Fruit fly (Drosophila melanogaster) whole organism, embryonic: ENCODE results near the gene fru.
A peak's percentile ranks its signal among the peaks of the same experiment; 100 is the strongest.

Experiments used
- Atf6 ChIP-seq: fragments of 200-800 bp; sonication (Bioruptor generic); IDR thresholded peaks from 2 replicates; pipeline ENCODE4 v1.3.6; 2022; ENCODE audit warnings: missing biosample characterization, missing genetic modification characterization
- CG10274 ChIP-seq: fragments of 200-800 bp; sonication (Bioruptor generic); optimal IDR thresholded peaks from 3 replicates; lab custom pipeline; 2017; ENCODE audit warnings: missing biosample characterization, mild to moderate bottlenecking, missing genetic modification characterization
- CG10321 ChIP-seq: fragments of 200-800 bp; sonication (Bioruptor generic); IDR thresholded peaks from 2 replicates; pipeline ENCODE4 v1.3.6; 2022; ENCODE audit warnings: missing biosample characterization, missing genetic modification characterization
- CG10431 ChIP-seq: fragments of 200-800 bp; sonication (Bioruptor generic); optimal IDR thresholded peaks from 3 replicates; lab custom pipeline; 2018; ENCODE audit warnings: missing biosample characterization, mild to moderate bottlenecking, missing genetic modification characterization
- CG10565 ChIP-seq: fragments of 200-800 bp; sonication (Bioruptor generic); optimal IDR thresholded peaks from 3 replicates; lab custom pipeline; 2016; ENCODE audit warnings: missing biosample characterization, mild to moderate bottlenecking, missing genetic modification characterization
- CG12155 ChIP-seq: fragments of 200-800 bp; sonication (Bioruptor generic); optimal IDR thresholded peaks from 3 replicates; lab custom pipeline; 2016; ENCODE audit warnings: missing biosample characterization, missing genetic modification characterization
- CG12236 ChIP-seq: fragments of 200-800 bp; sonication (Bioruptor generic); optimal IDR thresholded peaks from 2 replicates; lab custom pipeline; 2016; ENCODE audit warnings: missing biosample characterization, missing genetic modification characterization
- CG12299 ChIP-seq: fragments of 200-800 bp; sonication (Bioruptor generic); optimal IDR thresholded peaks from 2 replicates; lab custom pipeline; 2018; ENCODE audit warnings: missing biosample characterization, mild to moderate bottlenecking, missing genetic modification characterization
- CG12659 ChIP-seq: fragments of 200-800 bp; sonication (Bioruptor generic); optimal IDR thresholded peaks from 3 replicates; lab custom pipeline; 2017; ENCODE audit warnings: mild to moderate bottlenecking, missing biosample characterization, missing genetic modification reagents, missing genetic modification characterization
- CG13123 ChIP-seq: fragments of 200-800 bp; sonication (Bioruptor generic); optimal IDR thresholded peaks from 2 replicates; lab custom pipeline; 2016; ENCODE audit warnings: missing biosample characterization, missing genetic modification characterization
- CG14050 ChIP-seq: fragments of 200-800 bp; sonication (Bioruptor generic); IDR thresholded peaks from 3 replicates; pipeline ENCODE4 v1.3.6; 2022; ENCODE audit warnings: missing biosample characterization, missing genetic modification characterization
- CG14860 ChIP-seq: fragments of 200-800 bp; sonication (Bioruptor generic); IDR thresholded peaks from 3 replicates; pipeline ENCODE4 v1.3.6; 2022; ENCODE audit warnings: missing biosample characterization, missing genetic modification characterization; ENCODE audit not compliant: partially characterized antibody
- CG15011 ChIP-seq: fragments of 200-800 bp; sonication (Bioruptor generic); optimal IDR thresholded peaks from 3 replicates; lab custom pipeline; 2018; ENCODE audit warnings: missing biosample characterization, mild to moderate bottlenecking, missing genetic modification characterization
- CG15073 ChIP-seq: fragments of 200-800 bp; sonication (Bioruptor generic); optimal IDR thresholded peaks from 2 replicates; lab custom pipeline; 2016; ENCODE audit warnings: missing biosample characterization, missing genetic modification characterization
- CG16779 ChIP-seq: fragments of 200-800 bp; sonication (Bioruptor generic); IDR thresholded peaks from 2 replicates; pipeline ENCODE4 v1.3.6; 2022; ENCODE audit warnings: missing biosample characterization, missing genetic modification characterization
- CG2202 ChIP-seq: fragments of 200-800 bp; sonication (Bioruptor generic); optimal IDR thresholded peaks from 2 replicates; lab custom pipeline; 2018; ENCODE audit warnings: missing biosample characterization, mild to moderate bottlenecking, missing genetic modification characterization
- CG2889 ChIP-seq: fragments of 200-800 bp; sonication (Bioruptor generic); IDR thresholded peaks from 3 replicates; pipeline ENCODE4 v1.3.6; 2022; ENCODE audit warnings: missing biosample characterization, missing genetic modification characterization
- CG31388 ChIP-seq: fragments of 200-800 bp; sonication (Bioruptor generic); optimal IDR thresholded peaks from 2 replicates; lab custom pipeline; 2016; ENCODE audit warnings: missing biosample characterization, missing genetic modification characterization
- CG34422 ChIP-seq: fragments of 200-800 bp; sonication (Bioruptor generic); IDR thresholded peaks from 3 replicates; pipeline ENCODE4 v1.3.6; 2022; ENCODE audit warnings: missing biosample characterization, missing genetic modification characterization
- CG3847 ChIP-seq: fragments of 200-800 bp; sonication (Bioruptor generic); IDR thresholded peaks from 2 replicates; pipeline ENCODE4 v1.3.6; 2022; ENCODE audit warnings: missing biosample characterization, missing genetic modification characterization
- CG5180 ChIP-seq: fragments of 200-800 bp; sonication (Bioruptor generic); optimal IDR thresholded peaks from 3 replicates; lab custom pipeline; 2017; ENCODE audit warnings: missing biosample characterization, missing genetic modification characterization, mild to moderate bottlenecking, moderate library complexity, missing genetic modification reagents
- CG6854 ChIP-seq: fragments of 200-800 bp; sonication (Bioruptor generic); optimal IDR thresholded peaks from 3 replicates; lab custom pipeline; 2017; ENCODE audit warnings: missing biosample characterization, mild to moderate bottlenecking, missing genetic modification characterization
- CG9437 ChIP-seq: fragments of 200-800 bp; sonication (Bioruptor generic); optimal IDR thresholded peaks from 2 replicates; lab custom pipeline; 2018; ENCODE audit warnings: missing biosample characterization, mild to moderate bottlenecking, missing genetic modification characterization
- D ChIP-seq, 2 experiments: fragments of 200-800 bp in 1 of 2; fragments of >200 bp in 1 of 2; sonication (Bioruptor generic) in 1 of 2; optimal IDR thresholded peaks; 2 replicates in 1 of 2; 3 replicates in 1 of 2; lab custom pipeline; 2017; ENCODE audit warnings: mild to moderate bottlenecking in 1 of 2, missing biosample characterization in 1 of 2, missing genetic modification characterization in 1 of 2, missing genetic modification reagents in 1 of 2
- Dref ChIP-seq: fragments of 200-800 bp; sonication (Bioruptor generic); IDR thresholded peaks from 2 replicates; pipeline ENCODE4 v1.3.6; 2022; ENCODE audit warnings: missing biosample characterization, missing genetic modification characterization
- E2f1 ChIP-seq: fragments of 200-800 bp; sonication (Bioruptor generic); IDR thresholded peaks from 2 replicates; pipeline ENCODE4 v1.3.6; 2022; ENCODE audit warnings: missing biosample characterization, missing genetic modification characterization
- Ets65A ChIP-seq: fragments of 200-800 bp; sonication (Bioruptor generic); peaks from one replicate; lab custom pipeline; 2016; ENCODE audit warnings: missing biosample characterization, missing genetic modification characterization
- HLH3B ChIP-seq: fragments of 200-800 bp; sonication (Bioruptor generic); IDR thresholded peaks from 2 replicates; pipeline ENCODE4 v1.3.6; 2022; ENCODE audit warnings: missing biosample characterization, missing genetic modification characterization
- HmgZ ChIP-seq: fragments of 200-800 bp; sonication (Bioruptor generic); optimal IDR thresholded peaks from 2 replicates; lab custom pipeline; 2018; ENCODE audit warnings: missing biosample characterization, mild to moderate bottlenecking, missing genetic modification characterization
- Kr ChIP-seq: fragments of 200-800 bp; sonication (Bioruptor generic); optimal IDR thresholded peaks from 2 replicates; lab custom pipeline; 2017; ENCODE audit warnings: missing biosample characterization, mild to moderate bottlenecking, missing genetic modification characterization
- Mrtf ChIP-seq: fragments of 200-800 bp; sonication (Bioruptor generic); IDR thresholded peaks from 3 replicates; pipeline ENCODE4 v1.3.6; 2022; ENCODE audit warnings: missing biosample characterization, missing genetic modification characterization
- NC2β ChIP-seq: fragments of 200-800 bp; sonication (Bioruptor generic); optimal IDR thresholded peaks from 2 replicates; lab custom pipeline; 2016; ENCODE audit warnings: missing biosample characterization, missing genetic modification characterization
- Scr ChIP-seq: fragments of 200-800 bp; sonication (Bioruptor generic); IDR thresholded peaks from 2 replicates; pipeline ENCODE4 v1.3.6; 2022; ENCODE audit warnings: missing biosample characterization, missing genetic modification characterization; ENCODE audit not compliant: partially characterized antibody
- br ChIP-seq: fragments of >200 bp; optimal IDR thresholded peaks from 2 replicates; lab custom pipeline; 2017
- cas ChIP-seq: fragments of 200-800 bp; sonication (Bioruptor generic); IDR thresholded peaks from 2 replicates; pipeline ENCODE4 v1.3.6; 2022; ENCODE audit warnings: missing biosample characterization, missing genetic modification characterization
- chinmo ChIP-seq: fragments of 200-800 bp; sonication (Bioruptor generic); IDR thresholded peaks from 4 replicates; pipeline ENCODE4 v1.3.6; 2022; ENCODE audit warnings: missing biosample characterization, missing genetic modification characterization; ENCODE audit not compliant: partially characterized antibody
- chm ChIP-seq: fragments of 200-800 bp; sonication (Bioruptor generic); IDR thresholded peaks from 2 replicates; pipeline ENCODE4 v1.3.6; 2022; ENCODE audit warnings: missing biosample characterization, missing genetic modification characterization
- dati ChIP-seq: fragments of 200-800 bp; sonication (Bioruptor generic); IDR thresholded peaks from 2 replicates; pipeline ENCODE4 v1.3.6; 2022; ENCODE audit warnings: missing biosample characterization, missing genetic modification characterization
- fd64A ChIP-seq: fragments of 200-800 bp; sonication (Bioruptor generic); optimal IDR thresholded peaks from 3 replicates; lab custom pipeline; 2018; ENCODE audit warnings: missing biosample characterization, mild to moderate bottlenecking, missing genetic modification characterization
- fru ChIP-seq: fragments of >200 bp; optimal IDR thresholded peaks from 2 replicates; lab custom pipeline; 2017
- gfzf ChIP-seq: fragments of 200-800 bp; sonication (Bioruptor generic); optimal IDR thresholded peaks from 2 replicates; lab custom pipeline; 2016; ENCODE audit warnings: missing biosample characterization, mild to moderate bottlenecking, missing genetic modification characterization, moderate library complexity
- kay ChIP-seq: fragments of 200-800 bp; sonication (Bioruptor generic); optimal IDR thresholded peaks from 2 replicates; lab custom pipeline; 2016; ENCODE audit warnings: missing biosample characterization, missing genetic modification characterization
- lilli ChIP-seq: fragments of 200-800 bp; sonication (Bioruptor generic); optimal IDR thresholded peaks from 3 replicates; lab custom pipeline; 2016; ENCODE audit warnings: missing biosample characterization, missing genetic modification characterization
- nom ChIP-seq: fragments of 200-800 bp; sonication (Bioruptor generic); optimal IDR thresholded peaks from 2 replicates; lab custom pipeline; 2017; ENCODE audit warnings: missing biosample characterization, missing genetic modification characterization, mild to moderate bottlenecking, moderate library complexity, missing genetic modification reagents
- phol ChIP-seq: fragments of 200-800 bp; sonication (Bioruptor generic); optimal IDR thresholded peaks from 3 replicates; lab custom pipeline; 2018; ENCODE audit warnings: missing biosample characterization, mild to moderate bottlenecking, missing genetic modification characterization, moderate library complexity
- sna ChIP-seq: fragments of 200-800 bp; sonication (Bioruptor generic); IDR thresholded peaks from 2 replicates; pipeline ENCODE4 v1.3.6; 2022; ENCODE audit warnings: missing biosample characterization, missing genetic modification characterization; ENCODE audit not compliant: partially characterized antibody
- sob ChIP-seq: fragments of 200-800 bp; sonication (Bioruptor generic); IDR thresholded peaks from 2 replicates; pipeline ENCODE4 v1.3.6; 2022; ENCODE audit warnings: missing biosample characterization, missing genetic modification characterization
- sr ChIP-seq: fragments of 200-800 bp; sonication (Bioruptor generic); IDR thresholded peaks from 3 replicates; pipeline ENCODE4 v1.3.6; 2022; ENCODE audit warnings: missing biosample characterization, missing genetic modification characterization
- tio ChIP-seq: fragments of 200-800 bp; sonication (Bioruptor generic); optimal IDR thresholded peaks from 2 replicates; lab custom pipeline; 2017; ENCODE audit warnings: missing biosample characterization, missing genetic modification characterization, inconsistent platforms

Gene fru

DNA sequence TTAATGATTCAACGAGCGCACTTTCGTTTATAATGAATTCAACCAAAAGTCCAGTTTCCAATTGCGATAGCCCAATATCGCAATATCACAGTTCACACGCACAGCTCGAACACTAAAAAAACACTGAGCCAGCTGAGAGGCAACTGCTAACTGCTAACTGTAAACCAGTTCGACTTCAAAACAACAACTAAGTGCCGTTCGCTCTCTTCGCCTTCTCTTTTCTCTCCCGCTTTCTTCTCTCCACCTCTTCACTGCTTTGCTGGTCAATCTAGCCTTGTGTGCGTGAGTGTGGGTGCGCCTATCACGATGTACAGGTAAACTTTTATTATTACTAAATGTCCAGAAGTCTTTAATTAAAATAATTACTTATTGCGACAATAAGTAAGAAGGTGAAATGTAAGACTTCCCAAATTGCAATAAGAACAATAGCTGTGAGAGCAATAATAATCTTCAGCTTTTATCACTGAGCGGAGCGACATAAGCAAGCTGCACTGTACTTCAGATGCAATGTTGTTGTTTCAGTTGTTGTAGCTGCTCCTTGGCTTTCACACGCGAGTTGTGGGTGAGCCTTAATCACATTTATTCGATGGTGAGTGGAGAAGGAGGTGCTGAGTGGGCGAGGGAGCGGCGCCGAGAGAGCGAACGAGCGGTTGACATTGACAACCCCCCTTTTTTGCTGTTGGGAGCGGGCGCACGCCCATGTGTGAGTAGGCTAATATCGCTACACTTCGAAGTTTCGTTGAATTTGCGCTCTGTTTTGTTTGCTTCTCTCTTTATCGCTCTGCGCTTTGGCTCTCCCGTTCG, 148.4 kb downstream of the fru start, which contains the start of gene Vti1b (continued):
- TF ChIP-seq Atf6 (peak; percentile 88), CG31388 (GFP tag; lab: Kevin White, UChicago) (peak; percentile 83), chm (GFP tag; lab: Robert Waterston, UW) (peak; percentile 90), Dref (peak; percentile 24; the same call in 1 of the 2 replicates), CG34422 (GFP tag; lab: Robert Waterston, UW) (peak; percentile 89), tio (GFP tag; lab: Kevin White, UChicago) (peak; percentile 90), CG12155 (GFP tag; lab: Kevin White, UChicago) (peak; percentile 92), sob (peak; percentile 78), CG12236 (GFP tag; lab: Kevin White, UChicago) (peak; percentile 91), CG16779 (GFP tag; lab: Robert Waterston, UW) (peak; percentile 77; the same call in 1 of the 2 replicates), CG3847 (peak; percentile 88), HmgZ (peak; percentile 94), fru (lab: Kevin White, UChicago) (no peak), D (optimal IDR thresholded peaks at IDR 0.05; lab: Kevin White, UChicago) (peak; percentile 15), D (GFP tag; optimal IDR thresholded peaks at IDR 0.05; lab: Kevin White, UChicago) (peak; percentile 94), CG10565 (GFP tag; lab: Kevin White, UChicago) (peak; percentile 62), CG2202 (tag; lab: Kevin White, UChicago) (peak; percentile 94), dati (GFP tag; lab: Robert Waterston, UW) (peak; percentile 79), br (lab: Kevin White, UChicago) (no peak), CG12659 (GFP tag; lab: Kevin White, UChicago) (peak; percentile 93), lilli (GFP tag; lab: Kevin White, UChicago) (peak; percentile 97), CG12299 (peak; percentile 79), CG10321 (GFP tag; lab: Robert Waterston, UW) (peak; percentile 51; the same call in 1 of the 2 replicates), CG15073 (GFP tag; lab: Kevin White, UChicago) (peak; percentile 61), phol (tag; lab: Kevin White, UChicago) (peak; percentile 94), Mrtf (GFP tag; lab: Robert Waterston, UW) (peak; percentile 85), nom (peak; percentile 82), Ets65A (GFP tag; lab: Kevin White, UChicago) (peak; percentile 99), CG15011 (GFP tag; lab: Kevin White, UChicago) (peak; percentile 85), CG13123 (GFP tag; lab: Kevin White, UChicago) (peak; percentile 89), gfzf (peak; percentile 7), Scr (GFP tag; lab: Robert Waterston, UW) (no peak), cas (0 out of 2 replicates have a peak, but pooled peaks have one; percentile 37), NC2β (peak; percentile 92), CG14050 (peak; percentile 90), sr (peak; percentile 87), CG2889 (GFP tag; lab: Robert Waterston, UW) (peak; percentile 85; the same call in 2 of the 3 replicates), CG6854 (GFP tag; lab: Kevin White, UChicago) (peak; percentile 82), CG10431 (GFP tag; lab: Kevin White, UChicago) (peak; percentile 75), CG10274 (GFP tag; lab: Kevin White, UChicago) (peak; percentile 83), sna (GFP tag; lab: Robert Waterston, UW) (0 out of 2 replicates have a peak, but pooled peaks have one; percentile 31), CG9437 (peak; percentile 81), kay (peak; percentile 82), Kr (GFP tag; lab: Kevin White, UChicago) (peak; percentile 54), chinmo (GFP tag; lab: Robert Waterston, UW) (peak; percentile 88; the same call in 2 of the 4 replicates), CG14860 (no peak), HLH3B (GFP tag; lab: Robert Waterston, UW) (peak; percentile 93), CG5180 (peak; percentile 81), fd64A (GFP tag; lab: Kevin White, UChicago) (peak; percentile 86), E2f1 (peak; percentile 90)
